Worm (Caenorhabditis elegans): Measurements from ENCODE around the gene ttr-34.

The ttr-34 gene

DNA sequence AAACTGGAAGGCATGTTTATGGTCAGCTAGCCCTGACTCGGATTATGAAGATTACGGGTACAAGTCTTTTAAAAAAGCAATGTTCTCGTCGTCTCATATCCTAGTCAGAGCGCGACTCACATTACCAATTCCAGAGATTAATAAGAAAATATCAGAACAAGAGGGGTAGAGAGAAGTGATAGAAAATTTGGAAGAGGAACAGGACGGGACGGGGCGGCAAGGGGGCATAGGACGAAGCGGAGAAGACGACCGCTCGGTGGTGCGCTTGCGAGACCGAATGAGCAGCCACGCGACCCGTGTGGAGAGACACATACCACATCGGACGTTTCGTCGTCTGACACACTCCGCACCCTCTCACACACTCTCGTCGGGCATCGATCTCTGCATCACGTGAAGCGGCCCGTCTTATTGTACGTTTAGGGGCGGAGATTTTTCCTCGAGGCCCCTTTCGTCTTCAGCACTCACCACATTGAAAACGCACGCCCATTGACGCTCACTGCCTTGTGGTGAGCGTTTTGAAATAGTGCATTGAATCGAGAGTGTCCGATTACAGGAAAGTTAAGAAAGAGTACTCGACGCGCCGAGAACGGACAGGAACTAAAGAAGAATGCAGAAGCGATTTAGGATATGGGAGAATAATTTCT is 5.5 kb downstream of the ttr-34 start (continued):
- TF ChIP-seq T07F8.4 (tag; optimal IDR thresholded peaks at IDR 0.05), result peak; percentile 45
- no peak for TF ChIP-seq rec-8 (tag; optimal IDR thresholded peaks at IDR 0.05)
- TF ChIP-seq sea-2 (GFP tag; IDR thresholded peaks at IDR 0.05), result peak; percentile 90
- TF ChIP-seq let-607 (tag; optimal IDR thresholded peaks at IDR 0.05), result peak; percentile 53 to 90
- no peak for TF ChIP-seq F33H1.4 (GFP tag; IDR thresholded peaks at IDR 0.05)
- TF ChIP-seq zim-3 (tag; optimal IDR thresholded peaks at IDR 0.05), result no peak
- TF ChIP-seq lsy-27 (tag; optimal IDR thresholded peaks at IDR 0.05; ENCODE audit: borderline replicate concordance, insufficient read depth), result no peak
- peak; percentile 77 for TF ChIP-seq nhr-27 (tag; optimal IDR thresholded peaks at IDR 0.05)
- peak; percentile 43 for TF ChIP-seq F10E7.11 (tag; optimal IDR thresholded peaks at IDR 0.05)
- TF ChIP-seq mes-4 (tag; optimal IDR thresholded peaks at IDR 0.05), result no peak
- no peak for TF ChIP-seq hlh-26 (GFP tag; conservative IDR thresholded peaks at IDR 0.05)
- TF ChIP-seq mel-28 (tag; optimal IDR thresholded peaks at IDR 0.05; ENCODE audit: borderline replicate concordance), result no peak
- TF ChIP-seq hmg-1.2 (GFP tag; IDR thresholded peaks at IDR 0.05), result peak; percentile 89

DNA sequence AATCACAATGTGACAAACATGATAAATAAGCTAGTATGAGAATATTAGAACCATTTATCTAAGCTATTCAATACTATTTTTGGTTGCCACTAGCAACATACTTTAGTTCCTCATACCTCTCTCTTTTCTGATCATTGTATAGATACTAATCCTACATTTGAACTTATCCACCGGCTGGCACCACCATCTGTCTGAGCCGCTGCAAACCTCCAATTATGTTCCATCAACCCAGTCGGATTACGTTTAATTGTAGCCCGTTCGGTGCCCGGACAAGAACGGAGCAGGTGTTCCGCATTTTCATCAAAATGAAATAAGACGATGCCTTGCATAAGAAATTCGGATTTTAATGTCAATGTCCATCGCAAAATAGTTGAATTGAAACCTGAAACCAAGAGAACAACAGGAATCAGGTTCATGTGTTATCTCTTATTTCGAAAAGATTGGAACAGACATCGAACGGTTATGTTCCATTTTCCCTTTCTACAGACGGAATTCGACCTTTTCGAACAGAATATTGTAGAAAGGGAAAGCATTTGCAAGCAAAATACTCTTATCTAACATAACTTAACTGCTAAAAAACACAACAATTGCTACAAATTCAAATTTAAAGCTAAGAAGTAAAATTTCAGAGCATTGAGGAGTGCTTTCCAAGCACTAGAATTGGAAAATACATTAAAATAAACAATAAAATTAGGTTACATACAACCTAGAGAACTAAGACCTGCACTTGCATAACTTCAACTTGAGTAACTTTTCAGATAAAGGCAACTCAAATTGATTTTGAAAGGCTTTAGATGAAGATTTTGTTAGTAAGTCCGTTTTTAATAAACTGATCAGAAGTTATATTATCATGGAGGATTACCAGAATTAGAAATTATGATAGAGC is 6.6 kb downstream of the ttr-34 start:
- TF ChIP-seq atf-7 (tag; optimal IDR thresholded peaks at IDR 0.05) (no peak), madf-3 (GFP tag; IDR thresholded peaks at IDR 0.05) (0 out of 2 replicates have a peak, but pooled peaks have one; percentile 18)

- peak; percentile 52; the same call in 1 of the 2 replicates for TF ChIP-seq lin-26 (GFP tag; IDR thresholded peaks at IDR 0.05)
- TF ChIP-seq K12H6.12 (tag; optimal IDR thresholded peaks at IDR 0.05), result peak; percentile 70
- TF ChIP-seq cebp-1 (GFP tag; IDR thresholded peaks at IDR 0.05), result no peak
- peak; percentile 11 for TF ChIP-seq cebp-1 (tag; optimal IDR thresholded peaks at IDR 0.05)
- TF ChIP-seq dox-1 (GFP tag; IDR thresholded peaks at IDR 0.05), result no peak
- TF ChIP-seq akir-1 (GFP tag; optimal IDR thresholded peaks at IDR 0.05), result no peak
- TF ChIP-seq C06A6.2 (GFP tag; conservative IDR thresholded peaks at IDR 0.05), result no peak
- peak; percentile 37 for TF ChIP-seq somi-1 (GFP tag; optimal IDR thresholded peaks at IDR 0.05)
- no peak for TF ChIP-seq lin-54 (GFP tag; optimal IDR thresholded peaks at IDR 0.05)
- no peak for TF ChIP-seq F23B12.7 (tag; optimal IDR thresholded peaks at IDR 0.05; ENCODE audit: insufficient read depth)
- peak; percentile 56 for TF ChIP-seq ceh-27 (GFP tag; optimal IDR thresholded peaks at IDR 0.05)
- no peak for TF ChIP-seq ztf-18 (tag; optimal IDR thresholded peaks at IDR 0.05)
- no peak for TF ChIP-seq sdz-38 (tag; optimal IDR thresholded peaks at IDR 0.05)
- no peak for TF ChIP-seq sea-2 (GFP tag; IDR thresholded peaks at IDR 0.05)
- TF ChIP-seq F10E7.11 (tag; optimal IDR thresholded peaks at IDR 0.05), result no peak
These were observed 7.5 kb downstream of the ttr-34 start for ce11 chrX:13147105-13147504.

- TF ChIP-seq let-526 (GFP tag; IDR thresholded peaks at IDR 0.05) (0 out of 2 replicates have a peak, but pooled peaks have one; percentile 56), nhr-80 (tag; optimal IDR thresholded peaks at IDR 0.05) (peak; percentile 29), mel-28 (tag; optimal IDR thresholded peaks at IDR 0.05; ENCODE audit: borderline replicate concordance) (no peak), cebp-1 (GFP tag; IDR thresholded peaks at IDR 0.05) (no peak), cebp-1 (tag; optimal IDR thresholded peaks at IDR 0.05) (peak; percentile 22)
These were observed 14.9 kb downstream of the ttr-34 start for ce11 chrX:13154514-13154913.
